Worm (Caenorhabditis elegans) whole organism, midembryonic: Measurements from ENCODE around the gene let-754.
"Not testable (repeated sequence)": the region's sequence is repeated elsewhere in the genome, so short reads cannot be mapped to it uniquely, and the experiment has no call there.

ENCODE experiments used
- T22C8.4 ChIP-seq: fragments of 200-800 bp; sonication (Bioruptor generic); IDR thresholded peaks from 2 replicates; pipeline ENCODE4 v1.3.6; 2022; ENCODE audit warnings: missing genetic modification characterization, missing compliant biosample characterization
- cog-1 ChIP-seq: sonication (generic microtip); optimal IDR thresholded peaks from 2 replicates; lab custom pipeline; 2016; ENCODE audit warnings: missing genetic modification characterization, missing compliant biosample characterization
- flt-1 ChIP-seq: fragments of 200-800 bp; sonication (Bioruptor generic); IDR thresholded peaks from 2 replicates; pipeline ENCODE4 v1.3.6; 2022; ENCODE audit warnings: missing genetic modification characterization, missing compliant biosample characterization
- klf-2 ChIP-seq: fragments of 200-800 bp; sonication (Bioruptor generic); conservative IDR thresholded peaks from 2 replicates; pipeline ENCODE4 v1.3.6; 2022; ENCODE audit warnings: missing genetic modification reagents, missing genetic modification characterization, missing compliant biosample characterization
- med-1 ChIP-seq: sonication (generic microtip); optimal IDR thresholded peaks from 2 replicates; lab custom pipeline; 2017; ENCODE audit warnings: missing genetic modification characterization, mild to moderate bottlenecking, missing compliant biosample characterization, antibody characterized with exemption, missing genetic modification reagents; ENCODE audit not compliant: insufficient read depth
- ref-1 ChIP-seq: fragments of 200-800 bp; sonication (Bioruptor generic); conservative IDR thresholded peaks from 2 replicates; pipeline ENCODE4 v1.3.6; 2022; ENCODE audit warnings: missing genetic modification reagents, missing genetic modification characterization, missing compliant biosample characterization
- tab-1 ChIP-seq: fragments of 200-800 bp; sonication (Bioruptor generic); IDR thresholded peaks from 2 replicates; pipeline ENCODE4 v1.3.6; 2022; ENCODE audit warnings: missing genetic modification characterization, missing compliant biosample characterization
- ztf-23 ChIP-seq: fragments of 200-800 bp; sonication (Bioruptor generic); IDR thresholded peaks from 2 replicates; pipeline ENCODE4 v1.3.6; 2022; ENCODE audit warnings: missing genetic modification reagents, missing genetic modification characterization, missing compliant biosample characterization
- ztf-29 ChIP-seq: fragments of 200-800 bp; sonication (Bioruptor generic); IDR thresholded peaks from 2 replicates; pipeline ENCODE4 v1.3.6; 2022; ENCODE audit warnings: missing genetic modification reagents, missing genetic modification characterization, missing compliant biosample characterization

let-754 gene

DNA sequence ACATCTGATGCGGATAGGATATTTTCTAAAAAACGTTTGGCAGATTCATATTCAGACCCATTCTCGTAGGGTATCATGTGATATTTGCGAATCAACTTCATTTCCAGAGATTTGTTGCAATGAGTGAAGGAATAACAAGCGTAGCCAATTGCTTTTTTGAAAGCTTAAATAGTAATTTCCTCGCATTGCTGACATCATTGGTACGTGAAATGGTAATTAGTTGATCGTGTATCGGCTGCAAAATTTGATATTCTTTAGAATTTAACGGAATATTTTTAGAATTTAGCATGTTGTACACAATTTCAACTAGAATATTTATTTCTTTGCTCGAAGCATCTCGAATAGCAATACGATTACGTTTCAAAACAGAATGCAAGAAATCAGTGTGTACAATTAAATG, 9.5 kb upstream of the let-754 start, which contains the start of gene F54H12.4:
F54H12.4 (minus strand) TSS at position 101 of the 400 bp plus-strand sequence.
- not testable (repeated sequence) for TF ChIP-seq klf-2; med-1 (GFP tag; lab: Kevin White, UChicago); ztf-23 (GFP tag; lab: Robert Waterston, UW)

- TF ChIP-seq ztf-29; cog-1 (tag; lab: Kevin White, UChicago); T22C8.4: not testable (repeated sequence)
Measured at ce11 chrIII:7958922-7959609, 6.0 kb upstream of the let-754 start, which contains the start of gene F54H12.10. Gene F54H12.10, minus strand, starts transcription at chrIII:7958972.

DNA sequence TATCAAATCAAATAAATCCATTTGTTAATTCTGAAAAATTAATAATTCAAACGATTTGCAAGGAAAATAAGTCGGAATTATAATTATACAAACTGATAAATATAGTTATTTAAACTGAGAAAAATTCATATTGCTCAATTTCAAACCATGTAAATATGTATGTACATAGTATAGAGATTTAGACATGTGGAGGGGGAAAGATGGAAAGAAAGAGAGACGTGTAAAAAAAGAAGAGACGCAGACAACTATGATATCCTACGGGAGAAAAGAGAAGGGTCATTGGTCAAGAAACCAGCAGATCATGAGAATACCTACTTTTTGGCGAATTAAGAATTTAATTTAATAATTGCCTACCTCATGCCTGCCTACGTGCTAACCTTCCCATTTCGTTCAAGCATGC, 5.0 kb upstream of the let-754 start, which contains the start of gene C29E4.11:
C29E4.11 (minus strand) TSS at position 30 of the 400 bp plus-strand sequence.
- TF ChIP-seq med-1 (GFP tag; lab: Kevin White, UChicago) (no peak), cog-1 (tag; lab: Kevin White, UChicago) (peak; percentile 24)

DNA sequence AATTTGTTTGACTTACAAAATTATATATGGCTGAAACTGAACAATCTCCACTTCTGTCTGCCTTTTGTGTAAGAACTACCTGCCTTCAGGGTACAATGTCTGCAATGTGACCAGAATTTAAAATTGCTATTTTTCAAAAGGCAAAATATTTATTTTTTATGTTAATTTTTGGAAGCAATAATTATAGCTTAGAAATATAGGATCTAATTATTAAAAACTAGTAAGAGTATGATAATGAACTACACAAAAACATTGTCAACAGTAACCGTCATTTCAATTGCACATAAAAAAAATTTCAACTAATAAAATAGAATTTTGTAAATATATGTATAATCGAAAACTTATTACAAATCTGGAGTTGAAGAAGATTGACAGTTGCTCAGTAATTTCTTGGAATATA, 3.9 kb upstream of the let-754 start, which contains the start of gene C29E4.9:
C29E4.9 (minus strand) TSS at position 101 of the 400 bp plus-strand sequence.
- TF ChIP-seq cog-1 (tag; lab: Kevin White, UChicago), result no peak
- no peak for TF ChIP-seq klf-2
- TF ChIP-seq ref-1, result no peak
- TF ChIP-seq ztf-23 (GFP tag; lab: Robert Waterston, UW), result no peak
- TF ChIP-seq tab-1 (GFP tag; lab: Robert Waterston, UW), result no peak
- no peak for TF ChIP-seq flt-1 (GFP tag; lab: Robert Waterston, UW)
- no peak for TF ChIP-seq med-1 (GFP tag; lab: Kevin White, UChicago)
- TF ChIP-seq ztf-29, result no peak
- no peak for TF ChIP-seq T22C8.4

ce11 chrIII:7952077-7952765, 887 bp downstream of the let-754 start, which contains the start of gene C29E4.15:
Gene C29E4.15, plus strand, starts transcription at chrIII:7952623.
- TF ChIP-seq ref-1, result no peak
- no peak for TF ChIP-seq tab-1 (GFP tag; lab: Robert Waterston, UW)
- no peak for TF ChIP-seq T22C8.4
- no peak for TF ChIP-seq cog-1 (tag; lab: Kevin White, UChicago)

- no peak for TF ChIP-seq ref-1
Measured at ce11 chrIII:7950447-7950846, 2.7 kb downstream of the let-754 start.

- TF ChIP-seq ztf-23 (GFP tag; lab: Robert Waterston, UW), result no peak
Measured at ce11 chrIII:7948802-7949201, 4.3 kb downstream of the let-754 start, which contains the start of gene col-90. Gene col-90, plus strand, starts transcription at chrIII:7948838.

DNA sequence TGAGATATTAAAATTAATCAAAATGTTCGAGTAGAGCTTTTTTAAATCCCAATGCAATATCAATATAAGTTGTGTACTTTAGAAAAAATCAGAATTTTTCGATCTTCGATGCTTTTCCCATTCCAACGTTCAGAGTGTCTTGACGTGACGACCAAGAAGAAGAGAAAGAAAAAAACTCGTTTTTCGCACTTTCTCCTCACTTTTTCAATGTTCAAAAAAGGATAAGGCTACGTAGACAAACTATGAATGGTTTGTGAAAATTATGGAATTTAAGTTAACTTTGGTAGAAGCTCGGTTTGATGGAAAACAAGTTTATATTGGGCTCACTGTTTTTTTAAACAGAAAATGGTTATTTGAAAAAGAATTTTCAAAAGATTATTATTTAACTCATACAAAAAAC, 5.4 kb downstream of the let-754 start:
- TF ChIP-seq klf-2 (no peak), tab-1 (GFP tag; lab: Robert Waterston, UW) (no peak), ref-1 (no peak), med-1 (GFP tag; lab: Kevin White, UChicago) (no peak), flt-1 (GFP tag; lab: Robert Waterston, UW) (no peak), cog-1 (tag; lab: Kevin White, UChicago) (no peak), T22C8.4 (no peak), ztf-29 (no peak)

ce11 chrIII:7946968-7947491, 6.1 kb downstream of the let-754 start, which contains the start of gene gsto-1:
Gene gsto-1, minus strand, starts transcription at chrIII:7947018.
- TF ChIP-seq flt-1 (GFP tag; lab: Robert Waterston, UW), result no peak
- TF ChIP-seq med-1 (GFP tag; lab: Kevin White, UChicago), result no peak
- TF ChIP-seq ref-1, result no peak
- no peak for TF ChIP-seq ztf-23 (GFP tag; lab: Robert Waterston, UW)
- TF ChIP-seq T22C8.4, result no peak
- no peak for TF ChIP-seq ztf-29
- no peak for TF ChIP-seq cog-1 (tag; lab: Kevin White, UChicago)
- no peak for TF ChIP-seq klf-2
- TF ChIP-seq tab-1 (GFP tag; lab: Robert Waterston, UW), result no peak

DNA sequence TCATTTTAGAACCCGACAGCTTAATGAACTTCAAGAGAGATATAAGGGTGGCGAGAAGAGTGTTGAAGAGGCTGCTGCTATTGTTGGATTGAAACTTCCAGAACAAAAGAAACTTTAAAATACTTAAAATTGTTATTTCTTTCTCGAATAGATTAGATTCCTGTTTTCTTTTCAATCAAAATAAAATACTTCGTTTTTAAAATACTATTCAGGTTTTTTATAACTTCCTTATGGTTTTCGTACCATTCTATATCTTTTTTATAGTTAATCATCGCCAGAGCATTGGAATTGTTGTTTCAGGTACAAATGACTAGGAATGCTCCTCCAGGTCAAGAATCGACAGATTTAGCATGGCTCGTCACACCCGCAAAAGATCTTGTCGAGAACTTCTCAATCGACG, 11.7 kb downstream of the let-754 start, which contains the start of gene kle-2:
kle-2 (plus strand) TSS at position 301 of the 400 bp plus-strand sequence.
- TF ChIP-seq klf-2 (no peak), med-1 (GFP tag; lab: Kevin White, UChicago) (no peak), ztf-29 (no peak), flt-1 (GFP tag; lab: Robert Waterston, UW) (no peak), tab-1 (GFP tag; lab: Robert Waterston, UW) (no peak), ztf-23 (GFP tag; lab: Robert Waterston, UW) (no peak), ref-1 (no peak), T22C8.4 (no peak), cog-1 (tag; lab: Kevin White, UChicago) (no peak)
